Fruit fly (Drosophila melanogaster) whole organism, adult: ENCODE measurements around the gene CG7985.

ENCODE experiments used
- CG11617 ChIP-seq: fragments of 200-800 bp; sonication (Bioruptor generic); optimal IDR thresholded peaks from 2 replicates; lab custom pipeline; 2017; ENCODE audit warnings: mild to moderate bottlenecking, missing biosample characterization, missing genetic modification reagents, missing genetic modification characterization
- CG33017 ChIP-seq: fragments of 200-800 bp; sonication (Bioruptor generic); optimal IDR thresholded peaks from 2 replicates; lab custom pipeline; 2018; ENCODE audit warnings: missing biosample characterization, mild to moderate bottlenecking, missing genetic modification characterization, moderate library complexity
- CG7101 ChIP-seq: fragments of 200-800 bp; sonication (Bioruptor generic); optimal IDR thresholded peaks from 2 replicates; lab custom pipeline; 2018; ENCODE audit warnings: missing biosample characterization, mild to moderate bottlenecking, missing genetic modification characterization, moderate library complexity
- Clk ChIP-seq: fragments of 200-800 bp; sonication (Bioruptor generic); optimal IDR thresholded peaks from 2 replicates; lab custom pipeline; 2017; ENCODE audit warnings: missing biosample characterization, missing genetic modification characterization
- Crg-1 ChIP-seq: fragments of 200-800 bp; sonication (Bioruptor generic); optimal IDR thresholded peaks from 2 replicates; lab custom pipeline; 2016; ENCODE audit warnings: missing biosample characterization, missing genetic modification characterization
- Mnt ChIP-seq: fragments of 200-800 bp; sonication (Bioruptor generic); optimal IDR thresholded peaks from 2 replicates; lab custom pipeline; 2016; ENCODE audit warnings: missing biosample characterization, mild to moderate bottlenecking, missing genetic modification characterization
- kay ChIP-seq: fragments of 200-800 bp; sonication (Bioruptor generic); peaks from one replicate; lab custom pipeline; 2016; ENCODE audit warnings: missing biosample characterization, missing genetic modification characterization, borderline replicate concordance
- ovo ChIP-seq: fragments of 200-800 bp; sonication (Bioruptor generic); optimal IDR thresholded peaks from 2 replicates; lab custom pipeline; 2016; ENCODE audit warnings: missing biosample characterization, missing genetic modification characterization
- tj ChIP-seq: fragments of 200-800 bp; sonication (Bioruptor generic); optimal IDR thresholded peaks from 3 replicates; lab custom pipeline; 2017; ENCODE audit warnings: missing biosample characterization, mild to moderate bottlenecking, missing genetic modification characterization, moderate library complexity

dm6 chr3R:18195295-18195694 lies 4.4 kb upstream of the CG7985 start:
- no peak for TF ChIP-seq Clk (GFP tag; lab: Kevin White, UChicago)
- no peak for TF ChIP-seq kay
- TF ChIP-seq Crg-1 (GFP tag; lab: Kevin White, UChicago), result no peak
- TF ChIP-seq CG7101 (tag; lab: Kevin White, UChicago), result no peak
- TF ChIP-seq ovo (GFP tag; lab: Kevin White, UChicago), result no peak
- no peak for TF ChIP-seq CG11617 (GFP tag; lab: Kevin White, UChicago)
- no peak for TF ChIP-seq tj (GFP tag; lab: Kevin White, UChicago)
- TF ChIP-seq CG33017 (tag; lab: Kevin White, UChicago), result no peak
- TF ChIP-seq Mnt (GFP tag; lab: Kevin White, UChicago), result no peak
